Worm (Caenorhabditis elegans) whole organism, L4 larva: Measurements from ENCODE around the gene D1005.10.
A peak's percentile ranks its signal among the peaks of the same experiment; 100 is the strongest.

Experiments
- Y75B8A.6 ChIP-seq: fragments of 200-800 bp; sonication (Bioruptor generic); IDR thresholded peaks from 2 replicates; pipeline ENCODE4 v1.3.6; 2022; ENCODE audit warnings: missing genetic modification reagents, missing genetic modification characterization, missing compliant biosample characterization
- attf-4 ChIP-seq: sonication (generic microtip); optimal IDR thresholded peaks from 3 replicates; lab custom pipeline; 2017; ENCODE audit warnings: missing biosample characterization, missing genetic modification characterization
- ceh-28 ChIP-seq: fragments of 150-350 bp; optimal IDR thresholded peaks from 2 replicates; lab custom pipeline; 2014; ENCODE audit warnings: missing biosample characterization, missing genetic modification reagents, missing genetic modification characterization
- dpl-1 ChIP-seq: fragments of 150-350 bp; optimal IDR thresholded peaks from 2 replicates; lab custom pipeline; 2014; ENCODE audit warnings: missing biosample characterization, missing genetic modification reagents, missing genetic modification characterization
- egl-27 ChIP-seq: sonication (generic microtip); optimal IDR thresholded peaks from 3 replicates; lab custom pipeline; 2017; ENCODE audit warnings: missing biosample characterization, missing genetic modification reagents, missing genetic modification characterization
- fkh-10 ChIP-seq: fragments of 150-350 bp; optimal IDR thresholded peaks from 2 replicates; lab custom pipeline; 2014; ENCODE audit warnings: missing biosample characterization, missing genetic modification reagents, missing genetic modification characterization
- hmg-1.1 ChIP-seq: fragments of 200-800 bp; sonication (Bioruptor generic); IDR thresholded peaks from 2 replicates; pipeline ENCODE4 v1.3.6; 2022; ENCODE audit warnings: missing genetic modification reagents, missing genetic modification characterization, missing compliant biosample characterization
- mes-2 ChIP-seq: sonication (generic microtip); optimal IDR thresholded peaks from 2 replicates; lab custom pipeline; 2016; ENCODE audit warnings: missing genotype, mild to moderate bottlenecking, missing genetic modification characterization, missing compliant biosample characterization; ENCODE audit not compliant: poor library complexity, severe bottlenecking
- nhr-41 ChIP-seq: fragments of 200-800 bp; sonication (Bioruptor generic); IDR thresholded peaks from 2 replicates; pipeline ENCODE4 v1.3.6; 2022; ENCODE audit warnings: missing genetic modification reagents, missing genetic modification characterization, missing compliant biosample characterization
- php-3 ChIP-seq: fragments of 200-800 bp; sonication (Bioruptor generic); IDR thresholded peaks from 2 replicates; pipeline ENCODE4 v1.3.6; 2022; ENCODE audit warnings: missing genetic modification reagents, missing genetic modification characterization, missing compliant biosample characterization
- saeg-2 ChIP-seq: fragments of 200-800 bp; sonication (Bioruptor generic); IDR thresholded peaks from 2 replicates; pipeline ENCODE4 v1.3.6; 2022; ENCODE audit warnings: missing genetic modification reagents, missing genetic modification characterization, missing compliant biosample characterization
- sdz-12 ChIP-seq: fragments of 200-800 bp; sonication (Bioruptor generic); optimal IDR thresholded peaks from 2 replicates; lab custom pipeline; 2018; ENCODE audit warnings: mild to moderate bottlenecking, missing genetic modification characterization, missing compliant biosample characterization
- snpc-1.2 ChIP-seq: fragments of 200-800 bp; sonication (Bioruptor generic); IDR thresholded peaks from 2 replicates; pipeline ENCODE4 v1.3.6; 2022; ENCODE audit warnings: missing genetic modification reagents, missing genetic modification characterization, missing compliant biosample characterization
- tag-97 ChIP-seq: fragments of 200-800 bp; sonication (Bioruptor generic); IDR thresholded peaks from 2 replicates; pipeline ENCODE4 v1.3.6; 2022; ENCODE audit warnings: missing genetic modification characterization, missing compliant biosample characterization

The D1005.10 gene

DNA sequence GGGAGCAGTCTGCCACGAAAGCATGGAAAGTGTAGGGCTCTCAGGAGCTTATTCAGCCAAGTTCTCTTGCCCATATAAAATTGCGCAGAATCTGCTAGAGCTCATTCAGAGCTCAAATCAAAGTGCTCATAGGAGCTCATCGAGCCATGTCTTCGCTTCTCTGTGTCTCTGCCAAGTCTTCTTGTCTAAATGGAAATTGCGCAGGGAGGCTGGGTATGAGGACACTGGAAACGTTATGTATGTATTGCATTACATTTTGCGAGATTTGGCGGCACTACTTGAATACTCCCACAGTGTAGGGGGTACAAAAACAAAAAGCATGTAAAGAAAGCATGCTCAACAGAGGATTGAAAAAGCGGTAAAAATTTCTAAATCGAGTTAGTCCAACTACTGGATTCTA lies 48.9 kb downstream of the D1005.10 start (continued):
- TF ChIP-seq mes-2 (tag; lab: Kevin White, UChicago) (peak; percentile 46), php-3 (GFP tag; lab: Robert Waterston, UW) (no peak), egl-27 (tag; lab: Kevin White, UChicago) (no peak), hmg-1.1 (GFP tag; lab: Robert Waterston, UW) (peak; percentile 32; the same call in 1 of the 2 replicates), saeg-2 (GFP tag; lab: Robert Waterston, UW) (no peak), tag-97 (GFP tag; lab: Robert Waterston, UW) (no peak), nhr-41 (GFP tag; lab: Robert Waterston, UW) (no peak), sdz-12 (GFP tag; lab: Kevin White, UChicago) (no peak), ceh-28 (no peak), snpc-1.2 (no peak), Y75B8A.6 (GFP tag; lab: Robert Waterston, UW) (no peak), fkh-10 (peak; percentile 40), attf-4 (tag; lab: Kevin White, UChicago) (no peak), dpl-1 (GFP tag; lab: Kevin White, UChicago) (no peak)
